Worm (Caenorhabditis elegans) whole organism, midembryonic: Measurements from ENCODE around the gene T01C3.11.
"Not testable (repeated sequence)": the region's sequence is repeated elsewhere in the genome, so short reads cannot be mapped to it uniquely, and the experiment has no call there.

Experiments
- T22C8.4 ChIP-seq: fragments of 200-800 bp; sonication (Bioruptor generic); IDR thresholded peaks from 2 replicates; pipeline ENCODE4 v1.3.6; 2022; ENCODE audit warnings: missing genetic modification characterization, missing compliant biosample characterization
- cog-1 ChIP-seq: sonication (generic microtip); optimal IDR thresholded peaks from 2 replicates; lab custom pipeline; 2016; ENCODE audit warnings: missing genetic modification characterization, missing compliant biosample characterization
- flt-1 ChIP-seq: fragments of 200-800 bp; sonication (Bioruptor generic); IDR thresholded peaks from 2 replicates; pipeline ENCODE4 v1.3.6; 2022; ENCODE audit warnings: missing genetic modification characterization, missing compliant biosample characterization
- klf-2 ChIP-seq: fragments of 200-800 bp; sonication (Bioruptor generic); conservative IDR thresholded peaks from 2 replicates; pipeline ENCODE4 v1.3.6; 2022; ENCODE audit warnings: missing genetic modification reagents, missing genetic modification characterization, missing compliant biosample characterization
- med-1 ChIP-seq: sonication (generic microtip); optimal IDR thresholded peaks from 2 replicates; lab custom pipeline; 2017; ENCODE audit warnings: missing genetic modification characterization, mild to moderate bottlenecking, missing compliant biosample characterization, antibody characterized with exemption, missing genetic modification reagents; ENCODE audit not compliant: insufficient read depth
- ref-1 ChIP-seq: fragments of 200-800 bp; sonication (Bioruptor generic); conservative IDR thresholded peaks from 2 replicates; pipeline ENCODE4 v1.3.6; 2022; ENCODE audit warnings: missing genetic modification reagents, missing genetic modification characterization, missing compliant biosample characterization
- tab-1 ChIP-seq: fragments of 200-800 bp; sonication (Bioruptor generic); IDR thresholded peaks from 2 replicates; pipeline ENCODE4 v1.3.6; 2022; ENCODE audit warnings: missing genetic modification characterization, missing compliant biosample characterization
- ztf-23 ChIP-seq: fragments of 200-800 bp; sonication (Bioruptor generic); IDR thresholded peaks from 2 replicates; pipeline ENCODE4 v1.3.6; 2022; ENCODE audit warnings: missing genetic modification reagents, missing genetic modification characterization, missing compliant biosample characterization
- ztf-29 ChIP-seq: fragments of 200-800 bp; sonication (Bioruptor generic); IDR thresholded peaks from 2 replicates; pipeline ENCODE4 v1.3.6; 2022; ENCODE audit warnings: missing genetic modification reagents, missing genetic modification characterization, missing compliant biosample characterization

Gene T01C3.11

ce11 chrV:15014164-15014563 lies 14.8 kb downstream of the T01C3.11 start, which contains the start of gene obr-2:
Gene obr-2, minus strand, starts transcription at chrV:15014264.
- TF ChIP-seq ztf-29 (GFP tag; lab: Robert Waterston, UW): no peak
- TF ChIP-seq T22C8.4 (GFP tag; lab: Robert Waterston, UW): no peak
- TF ChIP-seq ref-1 (GFP tag; lab: Robert Waterston, UW): no peak
- no peak for TF ChIP-seq ztf-23
- TF ChIP-seq cog-1: no peak
- no peak for TF ChIP-seq med-1 (GFP tag; lab: Kevin White, UChicago)
- TF ChIP-seq klf-2 (GFP tag; lab: Robert Waterston, UW): no peak
- no peak for TF ChIP-seq tab-1 (GFP tag; lab: Robert Waterston, UW)
- no peak for TF ChIP-seq flt-1 (GFP tag; lab: Robert Waterston, UW)

- TF ChIP-seq ztf-23 (no peak), T22C8.4 (GFP tag; lab: Robert Waterston, UW) (no peak), flt-1 (GFP tag; lab: Robert Waterston, UW) (no peak)
These were observed 16.5 kb downstream of the T01C3.11 start for ce11 chrV:15015799-15016198.

ce11 chrV:15016795-15017429 lies 17.6 kb downstream of the T01C3.11 start:
- no peak for TF ChIP-seq cog-1

ce11 chrV:15020229-15020628 lies 20.9 kb downstream of the T01C3.11 start, which contains the start of gene F14H8.2:
Gene F14H8.2, minus strand, starts transcription at chrV:15020329.
- no peak for TF ChIP-seq flt-1 (GFP tag; lab: Robert Waterston, UW)
- no peak for TF ChIP-seq med-1 (GFP tag; lab: Kevin White, UChicago)
- TF ChIP-seq tab-1 (GFP tag; lab: Robert Waterston, UW): no peak
- no peak for TF ChIP-seq ztf-29 (GFP tag; lab: Robert Waterston, UW)

ce11 chrV:15020732-15021131 lies 21.4 kb downstream of the T01C3.11 start, which contains the start of gene F14H8.5:
Gene F14H8.5, plus strand, starts transcription at chrV:15021032.
- TF ChIP-seq T22C8.4 (GFP tag; lab: Robert Waterston, UW): no peak
- no peak for TF ChIP-seq klf-2 (GFP tag; lab: Robert Waterston, UW)
- no peak for TF ChIP-seq med-1 (GFP tag; lab: Kevin White, UChicago)
- no peak for TF ChIP-seq ztf-23
- TF ChIP-seq ref-1 (GFP tag; lab: Robert Waterston, UW): no peak
- no peak for TF ChIP-seq ztf-29 (GFP tag; lab: Robert Waterston, UW)
- TF ChIP-seq cog-1: no peak
- no peak for TF ChIP-seq tab-1 (GFP tag; lab: Robert Waterston, UW)
- no peak for TF ChIP-seq flt-1 (GFP tag; lab: Robert Waterston, UW)

- no peak for TF ChIP-seq ztf-23
- no peak for TF ChIP-seq T22C8.4 (GFP tag; lab: Robert Waterston, UW)
- no peak for TF ChIP-seq tab-1 (GFP tag; lab: Robert Waterston, UW)
These were observed 24.2 kb downstream of the T01C3.11 start, which contains the start of gene F14H8.4 for ce11 chrV:15023544-15023943. Gene F14H8.4, plus strand, starts transcription at chrV:15023844.

ce11 chrV:15028896-15029519 lies 29.7 kb downstream of the T01C3.11 start, which contains the start of gene F14H8.8:
Gene F14H8.8, plus strand, starts transcription at chrV:15029469.
- no peak for TF ChIP-seq T22C8.4 (GFP tag; lab: Robert Waterston, UW)
- TF ChIP-seq cog-1: no peak
- TF ChIP-seq klf-2 (GFP tag; lab: Robert Waterston, UW): no peak
- TF ChIP-seq med-1 (GFP tag; lab: Kevin White, UChicago): no peak
- no peak for TF ChIP-seq tab-1 (GFP tag; lab: Robert Waterston, UW)
- no peak for TF ChIP-seq ztf-29 (GFP tag; lab: Robert Waterston, UW)
- no peak for TF ChIP-seq flt-1 (GFP tag; lab: Robert Waterston, UW)
- TF ChIP-seq ztf-23: no peak
- TF ChIP-seq ref-1 (GFP tag; lab: Robert Waterston, UW): no peak

ce11 chrV:15031373-15031772 lies 32.0 kb downstream of the T01C3.11 start, which contains the start of gene cng-1:
Gene cng-1, minus strand, starts transcription at chrV:15031473.
- TF ChIP-seq ztf-23; T22C8.4 (GFP tag; lab: Robert Waterston, UW); tab-1 (GFP tag; lab: Robert Waterston, UW): not testable (repeated sequence)

ce11 chrV:15036769-15037168 lies 37.4 kb downstream of the T01C3.11 start, which contains the start of gene melo-3:
Gene melo-3, minus strand, starts transcription at chrV:15036869.
- TF ChIP-seq flt-1, ztf-29, tab-1 (GFP tag; lab: Robert Waterston, UW): not testable (repeated sequence)

ce11 chrV:15048107-15048506 lies 48.8 kb downstream of the T01C3.11 start, which contains the start of gene sdc-3:
Gene sdc-3, minus strand, starts transcription at chrV:15048207.
- TF ChIP-seq tab-1 (GFP tag; lab: Robert Waterston, UW) (no peak), ref-1 (GFP tag; lab: Robert Waterston, UW) (no peak), ztf-29 (GFP tag; lab: Robert Waterston, UW) (no peak), T22C8.4 (GFP tag; lab: Robert Waterston, UW) (no peak), ztf-23 (no peak), cog-1 (no peak), flt-1 (GFP tag; lab: Robert Waterston, UW) (no peak), med-1 (GFP tag; lab: Kevin White, UChicago) (no peak), klf-2 (GFP tag; lab: Robert Waterston, UW) (no peak)
